Fruit fly (Drosophila melanogaster) Kc167 (cell line): ENCODE measurements around the gene Rev1.

Experiments used
- Myc ChIP-seq: fragments of >200 bp; optimal IDR thresholded peaks from 2 replicates; lab custom pipeline; 2017; ENCODE audit warnings: missing external identifiers
- Sin3A ChIP-seq: fragments of >200 bp; optimal IDR thresholded peaks from 2 replicates; lab custom pipeline; 2018; ENCODE audit warnings: missing external identifiers
- h ChIP-seq: fragments of >200 bp; optimal IDR thresholded peaks from 3 replicates; lab custom pipeline; 2018; ENCODE audit warnings: missing external identifiers
- insv ChIP-seq: fragments of >200 bp; optimal IDR thresholded peaks from 3 replicates; lab custom pipeline; 2018; ENCODE audit warnings: missing external identifiers
- psq ChIP-seq: fragments of >200 bp; optimal IDR thresholded peaks from 2 replicates; lab custom pipeline; 2017; ENCODE audit warnings: missing external identifiers
- ttk ChIP-seq: sonication (Bioruptor generic); optimal IDR thresholded peaks from 2 replicates; lab custom pipeline; 2017; ENCODE audit warnings: missing external identifiers

The Rev1 gene

DNA sequence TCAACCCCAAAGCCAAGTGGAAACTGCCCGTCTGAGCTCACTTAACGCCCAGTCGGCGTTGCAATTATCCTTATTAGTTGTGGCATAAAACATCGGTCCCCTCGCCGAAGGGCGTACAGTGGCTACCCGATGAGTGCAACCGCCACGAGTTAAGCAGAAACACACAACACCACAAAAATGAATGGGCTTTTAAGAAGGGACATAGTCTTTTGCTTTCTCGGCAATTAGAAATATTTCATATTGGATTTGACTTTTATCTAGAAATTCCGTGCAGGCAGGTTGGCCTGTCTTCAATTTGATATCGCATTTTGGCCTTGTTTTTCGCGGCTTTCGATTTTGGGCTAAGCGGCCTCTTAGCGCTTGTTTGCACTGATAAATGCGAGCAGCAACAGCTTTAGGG is 9.7 kb downstream of the Rev1 start:
- no peak for TF ChIP-seq insv
- no peak for TF ChIP-seq h (lab: Kevin White, UChicago)
- no peak for TF ChIP-seq Sin3A (lab: Kevin White, UChicago)
- no peak for TF ChIP-seq psq (lab: Kevin White, UChicago)
- no peak for TF ChIP-seq Myc (lab: Kevin White, UChicago)
- no peak for TF ChIP-seq ttk (lab: Kevin White, UChicago)

DNA sequence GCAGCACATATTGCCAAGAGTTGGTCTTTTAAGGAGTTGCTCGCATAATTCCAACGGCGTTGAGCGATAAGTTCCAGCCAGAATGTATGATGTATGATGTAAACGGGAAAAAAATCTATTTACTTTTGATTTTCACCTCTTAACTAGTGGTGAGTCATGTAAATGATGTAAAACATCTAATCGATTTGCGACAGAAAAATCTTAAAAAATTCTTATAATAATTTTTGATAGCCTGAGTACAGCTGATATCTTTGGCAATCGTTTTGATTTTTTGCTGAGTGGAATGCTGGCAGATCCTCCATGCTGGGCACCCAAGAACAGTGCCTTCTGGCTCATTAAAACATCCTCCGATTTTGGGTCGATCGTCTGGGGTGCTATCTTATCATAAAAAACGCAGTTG is 12.4 kb downstream of the Rev1 start:
- TF ChIP-seq Sin3A (lab: Kevin White, UChicago) (no peak), insv (no peak), Myc (lab: Kevin White, UChicago) (no peak), ttk (lab: Kevin White, UChicago) (no peak), h (lab: Kevin White, UChicago) (no peak), psq (lab: Kevin White, UChicago) (no peak)

DNA sequence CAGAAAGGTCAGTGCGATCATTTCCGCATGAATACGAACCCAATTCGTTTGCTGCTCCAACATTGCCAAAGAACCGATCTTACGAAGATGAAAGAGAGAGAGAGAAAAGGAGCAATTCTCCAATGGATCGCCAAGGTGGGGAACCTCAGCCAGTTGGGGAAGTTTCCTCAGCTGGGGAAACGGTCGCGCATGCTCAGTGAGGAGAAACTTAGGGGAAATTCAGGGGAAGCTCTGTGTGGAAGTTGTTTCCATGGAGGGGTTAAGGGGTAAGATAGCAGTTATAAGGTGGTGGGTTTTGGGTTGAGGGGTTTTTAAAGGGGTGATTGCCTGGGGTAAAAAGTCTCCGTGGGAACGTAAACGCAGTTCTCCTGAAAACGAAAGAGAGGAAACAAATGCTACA is 19.2 kb downstream of the Rev1 start:
- no peak for TF ChIP-seq Myc (lab: Kevin White, UChicago)
- TF ChIP-seq ttk (lab: Kevin White, UChicago): no peak
- no peak for TF ChIP-seq insv
- TF ChIP-seq h (lab: Kevin White, UChicago): no peak
- TF ChIP-seq psq (lab: Kevin White, UChicago): no peak
- TF ChIP-seq Sin3A (lab: Kevin White, UChicago): no peak

DNA sequence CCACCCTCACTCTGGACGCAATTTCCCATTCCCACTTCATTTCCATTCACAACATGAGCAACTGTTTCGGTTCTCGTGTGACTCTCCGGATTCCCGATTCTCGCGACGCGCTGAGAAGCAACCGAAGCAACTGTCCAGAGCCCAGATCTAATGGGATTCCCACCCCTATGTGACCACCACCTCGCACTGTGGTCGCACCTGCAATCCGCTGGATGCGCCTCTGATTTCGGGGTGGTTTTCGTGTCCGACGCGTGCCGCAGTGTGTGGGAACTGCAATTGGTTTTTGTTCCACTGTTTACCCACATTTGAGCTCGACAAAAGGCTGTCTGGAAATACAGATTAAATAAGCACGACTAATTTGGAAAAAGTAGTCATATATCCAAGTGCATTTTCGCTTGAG is 21.7 kb downstream of the Rev1 start:
- TF ChIP-seq psq (lab: Kevin White, UChicago) (no peak), ttk (lab: Kevin White, UChicago) (no peak), insv (no peak), Myc (lab: Kevin White, UChicago) (no peak), h (lab: Kevin White, UChicago) (no peak), Sin3A (lab: Kevin White, UChicago) (no peak)

DNA sequence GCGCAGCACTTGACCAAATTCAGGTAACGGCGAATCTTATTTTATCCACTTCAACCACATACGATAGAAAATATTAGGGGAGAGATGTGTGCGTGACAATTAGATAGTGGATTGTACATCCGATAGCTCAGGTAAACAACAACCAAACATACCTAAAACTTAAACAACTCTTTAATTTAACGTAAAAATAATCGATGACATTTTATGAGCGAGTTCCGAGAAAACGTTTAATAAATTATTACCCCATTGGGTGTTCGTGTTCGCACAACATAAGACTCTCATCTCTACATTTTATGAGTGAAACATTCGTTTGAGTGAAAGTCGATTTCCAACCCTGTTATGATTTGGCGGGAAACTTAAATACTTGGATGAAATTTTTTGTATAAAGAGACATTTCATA is 26.1 kb downstream of the Rev1 start, which contains the start of gene CG17129:
TSS of gene CG17129 (minus strand) at position 69 of the 400 bp plus-strand sequence.
- TF ChIP-seq psq (lab: Kevin White, UChicago) (no peak), Myc (lab: Kevin White, UChicago) (no peak), ttk (lab: Kevin White, UChicago) (no peak), Sin3A (lab: Kevin White, UChicago) (no peak), insv (no peak), h (lab: Kevin White, UChicago) (no peak)

DNA sequence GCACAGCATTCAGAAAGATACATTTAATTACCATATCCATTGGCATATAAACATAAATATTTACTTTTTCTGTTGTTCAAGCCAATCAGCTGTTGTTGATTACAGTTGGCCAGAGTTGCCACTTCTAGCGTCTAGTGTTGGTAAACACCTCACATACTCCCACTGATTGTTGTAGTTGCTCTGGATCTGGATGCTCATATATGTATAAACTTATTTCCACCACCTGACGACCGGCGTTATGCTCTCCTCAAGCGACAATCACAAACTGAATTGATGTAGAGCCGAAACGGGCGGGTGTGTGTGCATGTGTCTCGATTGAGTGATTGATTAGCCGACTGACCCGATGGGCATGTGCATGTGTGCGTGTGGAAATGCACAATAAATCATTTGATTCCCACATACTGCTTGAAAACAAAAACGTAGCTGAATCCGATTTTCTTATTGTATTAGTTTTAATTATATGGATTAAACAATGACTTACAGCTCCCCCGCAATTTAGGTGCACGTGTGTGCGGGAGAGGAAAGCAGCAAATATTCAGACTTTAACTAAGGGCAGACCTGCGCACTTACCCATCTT is 27.7 kb downstream of the Rev1 start:
- no peak for TF ChIP-seq Myc (lab: Kevin White, UChicago)
- TF ChIP-seq insv: no peak
- TF ChIP-seq Sin3A (lab: Kevin White, UChicago): no peak

DNA sequence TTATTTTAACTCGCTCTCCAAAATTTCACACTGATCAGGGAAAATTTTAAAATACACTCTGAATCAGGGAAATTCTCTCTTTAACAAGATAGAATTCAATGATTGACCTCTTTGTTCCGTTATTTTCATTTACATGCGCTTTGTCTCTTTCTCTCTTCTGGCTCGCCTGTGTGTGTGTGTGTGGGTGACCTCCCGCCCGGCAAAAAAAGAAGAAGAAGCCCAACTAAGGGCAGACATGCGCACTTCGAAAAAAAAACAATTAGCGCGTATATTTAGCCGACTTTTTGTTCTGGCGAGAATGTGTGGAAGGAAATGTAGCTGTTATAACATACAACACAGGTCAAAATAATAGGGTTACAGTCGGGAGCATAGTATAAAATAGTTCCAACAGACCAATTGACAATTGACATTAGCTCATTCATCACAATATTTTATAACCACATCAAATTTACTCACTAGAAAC is 28.3 kb downstream of the Rev1 start, which contains the start of gene CG3386:
TSS of gene CG3386 (minus strand) at position 51 of the 463 bp plus-strand sequence.
- TF ChIP-seq ttk (lab: Kevin White, UChicago) (no peak), Sin3A (lab: Kevin White, UChicago) (no peak), psq (lab: Kevin White, UChicago) (no peak), Myc (lab: Kevin White, UChicago) (no peak), h (lab: Kevin White, UChicago) (no peak), insv (no peak)

DNA sequence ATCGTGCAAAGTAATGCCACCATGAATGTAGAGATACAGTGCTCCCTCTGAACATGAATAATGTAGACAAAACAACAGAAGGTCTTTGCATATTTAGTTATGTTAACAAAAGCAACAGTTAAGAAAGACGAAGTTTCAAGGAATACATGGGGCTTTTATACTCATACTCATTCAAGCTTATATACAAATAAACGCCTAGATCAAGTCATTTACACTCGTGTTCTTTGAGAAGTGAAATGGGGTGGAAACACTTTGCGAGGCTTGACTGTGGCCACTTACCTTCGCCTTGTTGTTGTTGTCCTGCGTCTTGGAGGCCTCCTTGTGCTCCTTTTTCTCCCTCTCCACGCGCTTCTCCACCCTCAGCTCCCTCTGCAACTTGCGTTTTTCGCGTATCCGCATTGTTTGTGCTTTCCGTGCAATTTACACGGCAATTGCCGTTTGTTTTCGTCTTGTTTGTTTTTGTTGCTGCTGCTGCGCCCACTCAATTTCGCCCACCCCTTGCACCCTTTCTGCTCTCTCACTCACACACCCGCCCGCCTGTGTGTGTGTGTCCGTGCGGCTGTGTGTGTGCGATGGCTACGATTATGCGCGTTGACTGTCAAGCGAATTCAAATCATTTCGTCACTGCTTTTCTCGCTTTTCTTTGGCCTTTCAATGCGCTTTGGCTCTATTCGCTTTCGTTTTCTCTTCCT is 30.7 kb downstream of the Rev1 start:
- no peak for TF ChIP-seq Sin3A (lab: Kevin White, UChicago)
- no peak for TF ChIP-seq h (lab: Kevin White, UChicago)
- TF ChIP-seq ttk (lab: Kevin White, UChicago): no peak
- no peak for TF ChIP-seq psq (lab: Kevin White, UChicago)
- TF ChIP-seq insv: no peak
- no peak for TF ChIP-seq Myc (lab: Kevin White, UChicago)

DNA sequence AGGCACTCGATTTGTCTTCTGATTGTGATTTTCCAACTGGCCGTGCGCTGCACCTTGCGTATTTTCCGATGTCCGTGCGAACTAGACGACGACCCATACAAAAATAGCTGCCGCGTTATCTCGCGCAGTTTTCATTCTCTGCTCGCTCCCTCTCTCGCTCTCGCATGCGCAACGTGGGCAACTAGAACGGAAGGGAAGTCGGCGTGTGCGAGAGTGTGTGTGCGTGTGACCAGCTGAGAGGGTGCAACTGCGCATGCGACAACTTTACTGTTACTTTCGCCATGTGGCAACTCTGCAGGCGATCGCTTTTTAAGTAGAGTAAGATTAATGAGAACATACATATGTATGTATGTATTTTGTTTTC is 31.3 kb downstream of the Rev1 start, which contains the start of gene ebd1:
TSS of gene ebd1 (minus strand) at position 109 of the 364 bp plus-strand sequence.
- no peak for TF ChIP-seq h (lab: Kevin White, UChicago)
- TF ChIP-seq psq (lab: Kevin White, UChicago): no peak
- TF ChIP-seq Sin3A (lab: Kevin White, UChicago): no peak
- TF ChIP-seq Myc (lab: Kevin White, UChicago): no peak
- no peak for TF ChIP-seq ttk (lab: Kevin White, UChicago)
- TF ChIP-seq insv: no peak

DNA sequence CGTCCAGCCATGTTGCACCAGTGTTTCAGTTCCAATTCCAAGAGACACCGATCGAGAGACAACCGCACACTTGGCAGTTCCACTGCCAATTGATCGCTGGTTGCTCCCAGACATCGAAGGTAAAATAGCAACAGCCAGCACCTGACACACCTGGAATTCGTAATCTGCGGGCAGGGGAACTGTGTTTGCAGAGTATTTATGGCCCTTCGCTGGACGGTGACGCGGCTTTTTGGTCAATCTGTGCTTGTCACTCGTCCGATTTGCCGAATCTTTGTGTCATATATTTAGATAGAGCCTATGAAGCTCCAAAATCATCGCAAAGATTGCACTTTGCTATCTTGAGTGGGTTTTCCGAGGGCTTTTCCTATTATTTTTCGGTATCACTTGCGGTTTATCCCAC is 33.7 kb downstream of the Rev1 start, which contains the start of gene hiro:
TSS of gene hiro (minus strand) at position 101 of the 400 bp plus-strand sequence.
- no peak for TF ChIP-seq insv
- TF ChIP-seq Myc (lab: Kevin White, UChicago): no peak
- no peak for TF ChIP-seq h (lab: Kevin White, UChicago)
- TF ChIP-seq psq (lab: Kevin White, UChicago): no peak
- no peak for TF ChIP-seq Sin3A (lab: Kevin White, UChicago)
- TF ChIP-seq ttk (lab: Kevin White, UChicago): no peak

DNA sequence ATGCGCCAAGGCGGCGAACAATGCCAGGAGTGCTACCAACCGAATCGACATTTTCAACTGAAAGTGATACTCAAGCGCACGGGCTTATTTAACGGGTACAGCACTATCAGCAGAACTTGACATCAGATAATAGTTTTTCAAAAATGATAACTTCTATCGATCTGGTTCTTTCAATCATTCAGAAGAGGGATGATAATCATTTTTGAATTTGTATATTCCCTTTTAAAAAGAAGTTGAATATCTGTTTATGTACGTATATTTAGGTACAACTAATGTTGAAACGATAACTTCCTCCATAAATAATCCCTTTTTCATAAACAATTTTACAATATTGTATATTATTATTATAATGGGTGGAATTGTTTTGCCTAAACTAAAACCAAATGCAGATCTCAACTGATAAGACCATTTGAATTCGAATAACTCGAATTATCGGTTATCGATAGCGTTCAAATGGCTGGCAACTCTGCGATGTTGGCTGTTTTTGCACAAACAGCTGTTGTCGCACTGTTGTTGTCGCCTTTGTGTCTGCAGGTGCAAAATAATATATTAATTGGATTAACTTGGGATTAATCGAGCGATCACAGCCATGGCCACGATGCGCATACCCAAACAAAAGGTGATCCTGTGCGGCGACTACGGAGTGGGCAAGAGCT is 36.0 kb downstream of the Rev1 start, which contains the start of the genes CG32483 and RabX6:
TSS of gene CG32483 (minus strand) at position 51 of the 656 bp plus-strand sequence.
TSS of gene RabX6 (plus strand) at position 487 of the 656 bp plus-strand sequence.
- TF ChIP-seq insv: no peak
- TF ChIP-seq ttk (lab: Kevin White, UChicago): no peak
- TF ChIP-seq Sin3A (lab: Kevin White, UChicago): no peak
- TF ChIP-seq Myc (lab: Kevin White, UChicago): no peak
- no peak for TF ChIP-seq h (lab: Kevin White, UChicago)
- no peak for TF ChIP-seq psq (lab: Kevin White, UChicago)
